Fruit fly (Drosophila melanogaster): ENCODE measurements around the gene tral.

DNA sequence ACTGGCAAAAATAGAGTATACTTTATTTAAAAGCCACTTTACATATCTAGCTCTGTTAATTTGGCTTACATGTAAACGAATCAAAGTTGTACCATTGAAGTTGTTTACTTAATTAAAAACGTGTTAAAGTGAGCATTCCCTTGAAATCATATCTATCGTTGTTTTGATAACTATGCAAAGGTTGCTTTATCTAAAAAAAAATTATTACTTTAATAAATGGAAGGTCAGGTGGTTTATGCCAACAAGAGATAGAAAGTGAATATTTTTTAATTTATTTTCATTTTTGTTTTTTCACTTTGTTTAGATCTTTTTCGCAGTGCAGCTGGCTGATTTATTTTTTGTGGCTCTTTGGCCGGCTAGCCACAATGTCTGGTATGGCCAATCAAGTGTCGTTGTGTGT lies 31.9 kb upstream of the tral start:
- TF ChIP-seq CG32264 (GFP tag; optimal IDR thresholded peaks at IDR 0.05) (no peak), h (GFP tag; optimal IDR thresholded peaks at IDR 0.05) (peak; percentile 47), fru (GFP tag; optimal IDR thresholded peaks at IDR 0.05) (peak; percentile 8), usp (GFP tag; optimal IDR thresholded peaks at IDR 0.05) (no peak), tai (GFP tag; optimal IDR thresholded peaks at IDR 0.05) (no peak), CrebA (GFP tag; optimal IDR thresholded peaks at IDR 0.05; ENCODE audit: borderline replicate concordance) (no peak), psq (GFP tag; optimal IDR thresholded peaks at IDR 0.05) (peak; percentile 13), pan (optimal IDR thresholded peaks at IDR 0.05) (no peak), ey (GFP tag; optimal IDR thresholded peaks at IDR 0.05) (peak; percentile 13), CG9705 (GFP tag; optimal IDR thresholded peaks at IDR 0.05) (no peak), Abd-B (GFP tag; optimal IDR thresholded peaks at IDR 0.05) (no peak), sv (GFP tag; optimal IDR thresholded peaks at IDR 0.05) (peak; percentile 68), N (GFP tag; optimal IDR thresholded peaks at IDR 0.05) (no peak)
